Fruit fly (Drosophila melanogaster) whole organism, embryonic: Measurements from ENCODE around the gene Trl.

Experiments
- Bgb ChIP-seq: fragments of 200-800 bp; sonication (Bioruptor generic); IDR thresholded peaks from 2 replicates; pipeline ENCODE4 v1.3.6; 2022; ENCODE audit warnings: missing biosample characterization, missing genetic modification characterization; ENCODE audit not compliant: partially characterized antibody
- CG1024 ChIP-seq: fragments of 200-800 bp; sonication (Bioruptor generic); IDR thresholded peaks from 2 replicates; pipeline ENCODE4 v1.3.6; 2022; ENCODE audit warnings: missing biosample characterization, missing genetic modification characterization
- CG12104 ChIP-seq: fragments of 200-800 bp; sonication (Bioruptor generic); optimal IDR thresholded peaks from 3 replicates; lab custom pipeline; 2016; ENCODE audit warnings: missing biosample characterization, missing genetic modification characterization
- CG12299 ChIP-seq: fragments of 200-800 bp; sonication (Bioruptor generic); optimal IDR thresholded peaks from 2 replicates; lab custom pipeline; 2018; ENCODE audit warnings: missing biosample characterization, mild to moderate bottlenecking, missing genetic modification characterization
- CG12769 ChIP-seq: fragments of 200-800 bp; sonication (Bioruptor generic); optimal IDR thresholded peaks from 2 replicates; lab custom pipeline; 2019; ENCODE audit warnings: missing biosample characterization, mild to moderate bottlenecking, missing genetic modification characterization, moderate library complexity
- CG1603 ChIP-seq: fragments of 200-800 bp; sonication (Bioruptor generic); optimal IDR thresholded peaks from 2 replicates; lab custom pipeline; 2019; ENCODE audit warnings: missing biosample characterization, mild to moderate bottlenecking, missing genetic modification characterization, moderate library complexity
- CG17359 ChIP-seq: fragments of 200-800 bp; sonication (Bioruptor generic); optimal IDR thresholded peaks from 3 replicates; lab custom pipeline; 2018; ENCODE audit warnings: missing biosample characterization, mild to moderate bottlenecking, missing genetic modification characterization, moderate library complexity
- CG32532 ChIP-seq: fragments of 200-800 bp; sonication (Bioruptor generic); IDR thresholded peaks from 2 replicates; pipeline ENCODE4 v1.3.6; 2022; ENCODE audit warnings: missing biosample characterization, missing genetic modification characterization
- CG33213 ChIP-seq: fragments of 200-800 bp; sonication (Bioruptor generic); optimal IDR thresholded peaks from 3 replicates; lab custom pipeline; 2016; ENCODE audit warnings: missing biosample characterization, missing genetic modification characterization
- CG3847 ChIP-seq: fragments of 200-800 bp; sonication (Bioruptor generic); IDR thresholded peaks from 2 replicates; pipeline ENCODE4 v1.3.6; 2022; ENCODE audit warnings: missing biosample characterization, missing genetic modification characterization
- CG4707 ChIP-seq: fragments of 200-800 bp; sonication (Bioruptor generic); optimal IDR thresholded peaks from 2 replicates; lab custom pipeline; 2018; ENCODE audit warnings: missing biosample characterization, mild to moderate bottlenecking, missing genetic modification characterization, moderate library complexity
- CG6654 ChIP-seq: fragments of 200-800 bp; sonication (Bioruptor generic); optimal IDR thresholded peaks from 2 replicates; lab custom pipeline; 2017; ENCODE audit warnings: missing biosample characterization, mild to moderate bottlenecking, missing genetic modification characterization
- CG7745 ChIP-seq: fragments of 200-800 bp; sonication (Bioruptor generic); optimal IDR thresholded peaks from 2 replicates; lab custom pipeline; 2018; ENCODE audit warnings: missing biosample characterization, mild to moderate bottlenecking, missing genetic modification characterization, moderate library complexity
- CG8388 ChIP-seq: fragments of 200-800 bp; sonication (Bioruptor generic); optimal IDR thresholded peaks from 2 replicates; lab custom pipeline; 2019; ENCODE audit warnings: missing biosample characterization, mild to moderate bottlenecking, missing genetic modification characterization, moderate library complexity
- CG8765 ChIP-seq: fragments of 200-800 bp; sonication (Bioruptor generic); IDR thresholded peaks from 2 replicates; pipeline ENCODE4 v1.3.6; 2022; ENCODE audit warnings: missing biosample characterization, missing genetic modification characterization
- ERR ChIP-seq: fragments of 200-800 bp; sonication (Bioruptor generic); optimal IDR thresholded peaks from 2 replicates; lab custom pipeline; 2016; ENCODE audit warnings: missing biosample characterization, missing genetic modification characterization
- Gsc ChIP-seq: fragments of 200-800 bp; sonication (Bioruptor generic); IDR thresholded peaks from 2 replicates; pipeline ENCODE4 v1.3.6; 2022; ENCODE audit warnings: missing biosample characterization, missing genetic modification characterization
- Gug ChIP-seq: fragments of 200-800 bp; sonication (Bioruptor generic); IDR thresholded peaks from 4 replicates; pipeline ENCODE4 v1.3.6; 2022; ENCODE audit warnings: missing biosample characterization, missing genetic modification characterization
- HHEX ChIP-seq: fragments of 200-800 bp; sonication (Bioruptor generic); optimal IDR thresholded peaks from 3 replicates; lab custom pipeline; 2017; ENCODE audit warnings: missing biosample characterization, mild to moderate bottlenecking, missing genetic modification characterization, missing genetic modification reagents
- Lpt ChIP-seq: fragments of >200 bp; optimal IDR thresholded peaks from 2 replicates; lab custom pipeline; 2018; ENCODE audit warnings: missing biosample characterization, missing genetic modification characterization
- MTF-1 ChIP-seq: fragments of 200-800 bp; sonication (Bioruptor generic); optimal IDR thresholded peaks from 2 replicates; lab custom pipeline; 2018; ENCODE audit warnings: missing biosample characterization, mild to moderate bottlenecking, missing genetic modification characterization, borderline replicate concordance
- Trl ChIP-seq, 3 experiments: fragments of >200 bp in 2 of 3; fragments of 200-800 bp in 1 of 3; sonication (Bioruptor generic) in 1 of 3; optimal IDR thresholded peaks; 2 replicates in 1 of 3; 3 replicates in 2 of 3; lab custom pipeline; 2016 to 2017; ENCODE audit warnings: missing biosample characterization in 1 of 3, missing genetic modification characterization in 1 of 3
- al ChIP-seq: fragments of 200-800 bp; sonication (Bioruptor generic); IDR thresholded peaks from 2 replicates; pipeline ENCODE4 v1.3.6; 2022; ENCODE audit warnings: missing biosample characterization, missing genetic modification characterization
- ap ChIP-seq: fragments of 200-800 bp; sonication (Bioruptor generic); IDR thresholded peaks from 2 replicates; pipeline ENCODE4 v1.3.6; 2022; ENCODE audit warnings: missing biosample characterization, missing genetic modification characterization
- chinmo ChIP-seq: fragments of 200-800 bp; sonication (Bioruptor generic); IDR thresholded peaks from 4 replicates; pipeline ENCODE4 v1.3.6; 2022; ENCODE audit warnings: missing biosample characterization, missing genetic modification characterization; ENCODE audit not compliant: partially characterized antibody
- dan ChIP-seq: fragments of 200-800 bp; sonication (Bioruptor generic); IDR thresholded peaks from 2 replicates; pipeline ENCODE4 v1.3.6; 2022; ENCODE audit warnings: missing biosample characterization, missing genetic modification characterization
- dati ChIP-seq: fragments of 200-800 bp; sonication (Bioruptor generic); IDR thresholded peaks from 2 replicates; pipeline ENCODE4 v1.3.6; 2022; ENCODE audit warnings: missing biosample characterization, missing genetic modification characterization
- dmrt11E ChIP-seq: fragments of 200-800 bp; sonication (Bioruptor generic); optimal IDR thresholded peaks from 3 replicates; lab custom pipeline; 2018; ENCODE audit warnings: missing biosample characterization, mild to moderate bottlenecking, missing genetic modification characterization, moderate library complexity
- en ChIP-seq: fragments of 200-800 bp; sonication (Bioruptor generic); optimal IDR thresholded peaks from 2 replicates; lab custom pipeline; 2016; ENCODE audit warnings: missing biosample characterization, missing genetic modification characterization
- ewg ChIP-seq: fragments of 200-800 bp; sonication (Bioruptor generic); optimal IDR thresholded peaks from 3 replicates; lab custom pipeline; 2017; ENCODE audit warnings: mild to moderate bottlenecking, missing biosample characterization, missing genetic modification reagents, missing genetic modification characterization
- exex ChIP-seq: fragments of 200-800 bp; sonication (Bioruptor generic); optimal IDR thresholded peaks from 4 replicates; lab custom pipeline; 2018; ENCODE audit warnings: missing biosample characterization, mild to moderate bottlenecking, missing genetic modification characterization, moderate library complexity
- ind ChIP-seq: fragments of 200-800 bp; sonication (Bioruptor generic); optimal IDR thresholded peaks from 3 replicates; lab custom pipeline; 2016; ENCODE audit warnings: missing biosample characterization, missing genetic modification characterization
- kay ChIP-seq: fragments of 200-800 bp; sonication (Bioruptor generic); optimal IDR thresholded peaks from 2 replicates; lab custom pipeline; 2016; ENCODE audit warnings: missing biosample characterization, missing genetic modification characterization
- lilli ChIP-seq: fragments of 200-800 bp; sonication (Bioruptor generic); optimal IDR thresholded peaks from 3 replicates; lab custom pipeline; 2016; ENCODE audit warnings: missing biosample characterization, missing genetic modification characterization
- mam ChIP-seq: fragments of 200-800 bp; sonication (Bioruptor generic); optimal IDR thresholded peaks from 3 replicates; lab custom pipeline; 2016; ENCODE audit warnings: missing biosample characterization, missing genetic modification characterization
- mld ChIP-seq: fragments of 200-800 bp; sonication (Bioruptor generic); IDR thresholded peaks from 3 replicates; pipeline ENCODE4 v1.3.6; 2022; ENCODE audit warnings: missing biosample characterization, missing genetic modification characterization; ENCODE audit not compliant: partially characterized antibody
- nerfin-1 ChIP-seq: fragments of 200-800 bp; sonication (Bioruptor generic); optimal IDR thresholded peaks from 3 replicates; lab custom pipeline; 2019; ENCODE audit warnings: missing biosample characterization, mild to moderate bottlenecking, missing genetic modification characterization, moderate library complexity
- nmo ChIP-seq: fragments of 200-800 bp; sonication (Bioruptor generic); optimal IDR thresholded peaks from 2 replicates; lab custom pipeline; 2018; ENCODE audit warnings: missing biosample characterization, mild to moderate bottlenecking, missing genetic modification characterization, moderate library complexity
- pnt ChIP-seq: fragments of 200-800 bp; sonication (Bioruptor generic); optimal IDR thresholded peaks from 3 replicates; lab custom pipeline; 2016; ENCODE audit warnings: missing biosample characterization, missing genetic modification characterization
- sens-2 ChIP-seq: fragments of 200-800 bp; sonication (Bioruptor generic); IDR thresholded peaks from 2 replicates; pipeline ENCODE4 v1.3.6; 2022; ENCODE audit warnings: missing biosample characterization, missing genetic modification characterization
- slou ChIP-seq: fragments of 200-800 bp; sonication (Bioruptor generic); optimal IDR thresholded peaks from 3 replicates; lab custom pipeline; 2016; ENCODE audit warnings: missing biosample characterization, missing genetic modification characterization
- sug ChIP-seq: fragments of 200-800 bp; optimal IDR thresholded peaks from 2 replicates; lab custom pipeline; 2019; ENCODE audit warnings: missing biosample characterization, mild to moderate bottlenecking, missing genetic modification characterization, moderate library complexity
- trem ChIP-seq: fragments of 200-800 bp; optimal IDR thresholded peaks from 3 replicates; lab custom pipeline; 2019; ENCODE audit warnings: missing biosample characterization, mild to moderate bottlenecking, missing genetic modification characterization, moderate library complexity
- twi ChIP-seq: fragments of 200-800 bp; optimal IDR thresholded peaks from 2 replicates; lab custom pipeline; 2019; ENCODE audit warnings: missing biosample characterization, mild to moderate bottlenecking, missing genetic modification characterization, moderate library complexity
- usp ChIP-seq: fragments of >200 bp; optimal IDR thresholded peaks from 2 replicates; lab custom pipeline; 2017; ENCODE audit warnings: missing biosample characterization, missing genetic modification characterization
- vnd ChIP-seq: fragments of 200-800 bp; sonication (Bioruptor generic); IDR thresholded peaks from 3 replicates; pipeline ENCODE4 v1.3.6; 2022; ENCODE audit warnings: missing biosample characterization, missing genetic modification characterization; ENCODE audit not compliant: partially characterized antibody
- wek ChIP-seq: fragments of 200-800 bp; sonication (Bioruptor generic); optimal IDR thresholded peaks from 3 replicates; lab custom pipeline; 2018; ENCODE audit warnings: missing biosample characterization, mild to moderate bottlenecking, missing genetic modification characterization, moderate library complexity

The Trl gene

DNA sequence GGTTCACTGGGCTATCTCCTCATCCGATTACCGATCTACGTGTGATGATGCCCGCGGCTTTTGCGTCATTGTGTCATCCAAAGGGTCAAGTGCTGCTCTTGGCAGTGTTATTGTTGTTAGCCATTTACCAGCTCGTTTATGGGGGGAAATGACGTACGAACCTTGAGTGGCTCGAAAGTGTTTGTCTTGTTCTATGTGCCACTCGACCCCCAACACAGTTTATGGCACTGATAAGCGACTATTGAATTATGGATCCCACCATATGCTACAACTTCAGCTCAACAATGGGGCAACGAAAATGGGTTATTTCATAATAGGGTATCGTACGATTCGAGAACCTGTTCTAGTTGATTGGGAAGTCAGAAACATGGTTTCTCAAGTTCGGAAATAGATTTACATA is 18.4 kb upstream of the Trl start (continued):
- TF ChIP-seq chinmo (GFP tag; lab: Robert Waterston, UW): 0 out of 4 replicates have a peak, but pooled peaks have one; percentile 67
- peak; percentile 54 for TF ChIP-seq twi (tag; lab: Kevin White, UChicago)
- no peak for TF ChIP-seq en (GFP tag; lab: Kevin White, UChicago)
- no peak for TF ChIP-seq wek (GFP tag; lab: Kevin White, UChicago)
- 0 out of 3 replicates have a peak, but pooled peaks have one; percentile 22 for TF ChIP-seq vnd
- no peak for TF ChIP-seq mld (GFP tag; lab: Robert Waterston, UW)
- no peak for TF ChIP-seq kay (GFP tag; lab: Kevin White, UChicago)
- TF ChIP-seq CG1603 (tag; lab: Kevin White, UChicago): no peak
- peak; percentile 10 for TF ChIP-seq exex
- TF ChIP-seq CG32532 (GFP tag; lab: Robert Waterston, UW): no peak
- TF ChIP-seq ewg: no peak
- peak; percentile 96 for TF ChIP-seq sug (tag; lab: Kevin White, UChicago)
- TF ChIP-seq Lpt (GFP tag; lab: Kevin White, UChicago): no peak
- peak; percentile 5 for TF ChIP-seq CG12769 (tag; lab: Kevin White, UChicago)
- no peak for TF ChIP-seq CG3847 (GFP tag; lab: Robert Waterston, UW)
- TF ChIP-seq nmo (GFP tag; lab: Kevin White, UChicago): no peak
- no peak for TF ChIP-seq ERR (GFP tag; lab: Kevin White, UChicago)

DNA sequence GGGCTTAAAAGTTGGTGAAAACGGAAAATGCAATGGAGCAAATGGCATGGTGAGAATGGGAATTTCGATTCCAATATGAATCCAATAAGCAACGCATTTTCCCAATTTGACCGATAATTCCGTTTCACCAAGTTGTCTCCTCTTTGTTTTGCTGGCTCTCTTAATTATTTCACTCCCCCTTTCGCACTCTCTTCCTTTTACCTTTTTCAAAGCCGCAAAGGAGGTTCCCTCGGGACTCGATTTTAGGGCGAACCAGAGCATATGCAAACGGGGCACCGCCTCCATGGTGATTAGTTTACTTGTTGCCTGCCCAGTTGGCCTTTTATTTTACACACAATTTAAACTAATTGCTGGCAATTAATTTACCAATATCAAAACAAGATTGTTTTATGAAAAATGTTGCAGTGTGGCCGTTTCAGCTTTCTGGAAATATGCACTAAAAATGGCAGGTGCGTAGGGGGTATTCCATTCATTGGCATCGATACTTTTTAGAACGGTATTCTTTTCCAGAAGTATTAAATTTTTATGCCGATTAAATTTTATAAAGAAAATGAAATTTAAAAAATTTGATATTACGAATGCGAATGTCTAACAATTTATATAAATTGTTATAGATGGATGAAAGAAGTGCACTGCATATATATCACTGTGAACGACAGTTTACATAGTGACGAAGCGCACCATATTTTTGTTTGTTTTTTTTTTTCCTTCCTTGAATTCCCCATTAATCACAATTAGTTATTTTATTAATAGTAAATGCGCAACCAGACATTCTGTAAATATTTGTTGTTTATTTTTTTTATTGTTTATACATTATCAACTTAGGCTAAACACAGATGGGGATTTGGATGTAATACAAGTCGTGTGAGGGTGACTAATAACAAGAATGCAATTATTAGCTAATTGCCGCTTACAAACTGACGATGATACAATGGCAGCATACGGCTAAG is 15.1 kb upstream of the Trl start, which contains the start of gene mop:
TSS of gene mop (minus strand) at position 419 of the 950 bp plus-strand sequence.
- TF ChIP-seq Gug (GFP tag; lab: Robert Waterston, UW): peak; percentile 8; the same call in 1 of the 4 replicates
- peak; percentile 28 for TF ChIP-seq mam (GFP tag; lab: Kevin White, UChicago)
- TF ChIP-seq CG1024 (GFP tag; lab: Robert Waterston, UW): no peak
- TF ChIP-seq CG17359 (tag; lab: Kevin White, UChicago): no peak
- peak; percentile 92 for TF ChIP-seq wek (GFP tag; lab: Kevin White, UChicago)
- TF ChIP-seq CG8388 (GFP tag; lab: Kevin White, UChicago): peak; percentile 10
- TF ChIP-seq Trl (optimal IDR thresholded peaks at IDR 0.05; lab: Kevin White, UChicago): peak; percentile 57 to 59
- TF ChIP-seq Trl (GFP tag; optimal IDR thresholded peaks at IDR 0.05; lab: Kevin White, UChicago): no peak
- no peak for TF ChIP-seq nerfin-1 (tag; lab: Kevin White, UChicago)
- peak; percentile 36 for TF ChIP-seq CG7745
- no peak for TF ChIP-seq CG6654
- TF ChIP-seq CG8765 (GFP tag; lab: Robert Waterston, UW): no peak
- no peak for TF ChIP-seq HHEX
- TF ChIP-seq CG12299 (tag; lab: Kevin White, UChicago): no peak
- TF ChIP-seq MTF-1 (GFP tag; lab: Kevin White, UChicago): no peak
- TF ChIP-seq pnt (GFP tag; lab: Kevin White, UChicago): no peak
- peak; percentile 43; the same call in 1 of the 2 replicates for TF ChIP-seq ap
- no peak for TF ChIP-seq ind (GFP tag; lab: Kevin White, UChicago)
- no peak for TF ChIP-seq dati (GFP tag; lab: Robert Waterston, UW)
- peak; percentile 32 for TF ChIP-seq lilli (GFP tag; lab: Kevin White, UChicago)
- TF ChIP-seq CG4707 (GFP tag; lab: Kevin White, UChicago): no peak
- TF ChIP-seq trem (tag; lab: Kevin White, UChicago): peak; percentile 14
- TF ChIP-seq CG33213: peak; percentile 45
- no peak for TF ChIP-seq dan (GFP tag; lab: Robert Waterston, UW)
- TF ChIP-seq vnd: no peak
- TF ChIP-seq usp (GFP tag; lab: Kevin White, UChicago): no peak
- peak; percentile 34; the same call in 1 of the 2 replicates for TF ChIP-seq al (GFP tag; lab: Robert Waterston, UW)
- TF ChIP-seq slou (GFP tag; lab: Kevin White, UChicago): no peak
- peak; percentile 35 for TF ChIP-seq dmrt11E (tag; lab: Kevin White, UChicago)
- no peak for TF ChIP-seq sens-2 (GFP tag; lab: Robert Waterston, UW)
- TF ChIP-seq CG12104 (GFP tag; lab: Kevin White, UChicago): peak; percentile 59
- TF ChIP-seq Gsc (GFP tag; lab: Robert Waterston, UW): no peak
- peak; percentile 14; the same call in 1 of the 2 replicates for TF ChIP-seq Bgb (GFP tag; lab: Robert Waterston, UW)
